Worm (Caenorhabditis elegans): ENCODE data around the gene Y43F8B.24.

Y43F8B.24 gene

DNA sequence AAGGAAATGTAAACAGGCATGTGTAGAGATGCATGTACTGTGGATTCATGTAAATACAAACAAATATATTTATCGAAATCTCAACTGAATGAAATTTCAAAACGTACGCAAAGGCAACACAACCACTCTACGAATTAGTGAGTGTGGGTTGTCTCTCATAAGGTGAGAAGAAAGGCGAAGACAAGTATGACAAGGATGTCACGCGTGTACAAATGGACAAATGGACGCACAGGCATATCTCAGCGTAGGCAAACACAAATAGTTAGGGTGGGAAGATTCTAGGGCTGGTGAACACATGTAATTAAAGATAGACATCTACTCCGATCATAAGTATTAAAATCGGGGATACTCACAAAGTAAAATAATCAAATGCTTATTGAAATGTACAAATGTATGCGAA, 29.1 kb upstream of the Y43F8B.24 start:
- TF ChIP-seq C38D4.7 (GFP tag; optimal IDR thresholded peaks at IDR 0.05) (no peak), ceh-45 (GFP tag; IDR thresholded peaks at IDR 0.05) (no peak), syd-9 (tag; optimal IDR thresholded peaks at IDR 0.05) (no peak), ztf-16 (tag; optimal IDR thresholded peaks at IDR 0.05) (no peak)

DNA sequence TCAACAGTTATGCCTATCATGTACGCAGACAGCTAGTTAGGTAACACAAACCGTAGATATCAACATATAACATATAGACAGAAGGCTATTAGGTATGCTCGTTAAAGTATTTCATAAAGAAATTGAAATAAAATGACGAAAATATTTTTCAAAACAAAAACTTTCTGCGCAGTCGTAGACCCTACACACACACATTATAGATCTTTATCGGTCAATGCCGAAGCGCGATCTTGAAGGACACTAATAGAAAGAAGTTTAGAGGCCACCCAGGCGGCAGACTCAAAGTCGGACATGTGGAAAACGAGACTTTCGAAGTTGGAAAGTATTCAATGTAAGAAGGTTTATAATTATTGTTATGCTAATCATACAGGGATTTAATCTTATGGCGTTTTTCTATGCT, 28.3 kb upstream of the Y43F8B.24 start:
- TF ChIP-seq pros-1 (tag; optimal IDR thresholded peaks at IDR 0.05) (no peak), ceh-45 (GFP tag; IDR thresholded peaks at IDR 0.05) (no peak), ceh-48 (tag; optimal IDR thresholded peaks at IDR 0.05) (no peak), fkh-6 (tag; optimal IDR thresholded peaks at IDR 0.05) (no peak), tbx-7 (tag; optimal IDR thresholded peaks at IDR 0.05) (no peak), unc-86 (tag; optimal IDR thresholded peaks at IDR 0.05) (no peak), Y22D7AL.16 (tag; optimal IDR thresholded peaks at IDR 0.05) (no peak), dve-1 (tag; optimal IDR thresholded peaks at IDR 0.05) (no peak), sdc-2 (tag; optimal IDR thresholded peaks at IDR 0.05) (no peak), ceh-31 (tag; optimal IDR thresholded peaks at IDR 0.05) (no peak), che-1 (tag; optimal IDR thresholded peaks at IDR 0.05) (no peak), sox-4 (tag; optimal IDR thresholded peaks at IDR 0.05) (no peak), unc-42 (tag; optimal IDR thresholded peaks at IDR 0.05) (no peak), eyg-1 (tag; optimal IDR thresholded peaks at IDR 0.05) (no peak), pag-3 (tag; optimal IDR thresholded peaks at IDR 0.05; ENCODE audit: borderline replicate concordance) (no peak), hlh-15 (tag; optimal IDR thresholded peaks at IDR 0.05) (no peak)

DNA sequence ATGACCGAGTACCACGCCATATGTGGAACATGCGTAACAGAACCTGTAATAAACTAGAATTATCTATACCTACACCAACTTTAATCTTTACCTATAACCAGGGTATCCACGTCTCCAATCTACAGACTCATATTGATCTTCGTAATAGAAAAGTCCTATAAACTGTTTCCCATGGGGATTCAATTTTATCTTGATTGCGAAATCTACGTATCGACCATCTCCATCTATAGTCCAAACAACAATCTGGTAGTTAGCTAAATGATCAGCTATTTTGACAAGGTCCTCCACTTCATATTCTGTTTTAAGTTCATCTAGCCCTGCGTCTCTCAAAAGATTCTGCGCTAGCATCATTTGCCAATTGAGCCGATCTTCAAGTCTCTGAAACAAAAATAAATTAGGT, 27.6 kb upstream of the Y43F8B.24 start:
- TF ChIP-seq ama-1 (optimal IDR thresholded peaks at IDR 0.05) (no peak), rnt-1 (tag; optimal IDR thresholded peaks at IDR 0.05) (peak; percentile 80)

DNA sequence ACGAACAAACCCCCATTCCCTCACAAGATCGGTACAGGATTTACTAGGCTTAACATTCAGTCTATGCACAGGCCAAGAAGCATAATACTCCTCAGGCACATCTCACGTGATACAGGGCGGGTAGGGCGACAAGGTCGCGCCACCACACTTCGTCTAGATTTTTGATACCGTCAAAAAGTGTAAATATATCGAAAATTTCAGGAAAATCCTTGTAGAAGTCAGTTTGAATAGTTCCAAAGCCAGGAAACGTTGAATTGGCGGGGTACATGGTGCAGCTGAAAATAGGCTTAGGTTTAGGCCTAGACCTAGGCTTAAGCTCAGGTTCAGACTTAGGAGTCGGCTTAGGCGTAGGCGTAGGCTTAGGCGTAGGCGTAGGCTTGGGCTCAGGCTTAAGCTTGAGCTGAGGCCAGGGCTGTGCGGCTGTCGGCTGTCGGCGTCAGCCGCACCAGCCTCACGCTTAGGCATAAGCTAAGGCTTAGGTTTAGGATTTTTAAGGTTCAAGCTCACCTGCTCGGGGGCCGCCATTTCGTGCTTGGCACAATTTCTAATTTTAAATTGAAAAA, 26.8 kb upstream of the Y43F8B.24 start:
- TF ChIP-seq pha-4 (tag; optimal IDR thresholded peaks at IDR 0.05) (no peak), gmeb-2 (tag; optimal IDR thresholded peaks at IDR 0.05) (peak; percentile 23), sox-2 (GFP tag; IDR thresholded peaks at IDR 0.05) (no peak), pha-2 (tag; optimal IDR thresholded peaks at IDR 0.05) (no peak), C08G9.2 (tag; optimal IDR thresholded peaks at IDR 0.05) (peak; percentile 21), hlh-30 (tag; optimal IDR thresholded peaks at IDR 0.05; ENCODE audit: insufficient read depth) (peak; percentile 7), C38D4.7 (GFP tag; optimal IDR thresholded peaks at IDR 0.05) (peak; percentile 45)

DNA sequence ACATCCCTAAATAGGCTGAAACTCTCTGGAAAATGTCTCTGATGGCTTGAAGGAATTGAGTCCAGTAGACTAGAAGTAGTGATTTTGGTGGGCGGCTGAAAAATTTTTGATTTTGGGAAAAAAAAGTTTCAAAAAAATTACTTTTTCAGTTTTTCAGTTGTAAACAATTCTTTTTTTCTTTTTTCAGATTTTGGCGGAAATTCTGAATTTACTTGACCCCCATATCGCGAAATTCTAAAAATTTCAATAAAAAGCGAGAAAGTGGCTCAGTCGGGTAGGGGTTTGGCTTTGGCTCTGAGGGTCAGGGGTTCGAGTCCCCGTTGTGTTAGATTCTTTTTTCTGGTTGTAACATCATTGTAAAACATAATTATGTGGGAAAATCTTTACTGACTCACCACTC, 26.2 kb upstream of the Y43F8B.24 start, which contains the start of gene srw-85:
TSS of gene srw-85 (minus strand) at position 101 of the 400 bp plus-strand sequence.
- TF ChIP-seq pat-9 (tag; optimal IDR thresholded peaks at IDR 0.05) (no peak), fkh-10 (GFP tag; optimal IDR thresholded peaks at IDR 0.05) (no peak), C08G9.2 (tag; optimal IDR thresholded peaks at IDR 0.05) (no peak), ceh-6 (GFP tag; optimal IDR thresholded peaks at IDR 0.05) (no peak)

DNA sequence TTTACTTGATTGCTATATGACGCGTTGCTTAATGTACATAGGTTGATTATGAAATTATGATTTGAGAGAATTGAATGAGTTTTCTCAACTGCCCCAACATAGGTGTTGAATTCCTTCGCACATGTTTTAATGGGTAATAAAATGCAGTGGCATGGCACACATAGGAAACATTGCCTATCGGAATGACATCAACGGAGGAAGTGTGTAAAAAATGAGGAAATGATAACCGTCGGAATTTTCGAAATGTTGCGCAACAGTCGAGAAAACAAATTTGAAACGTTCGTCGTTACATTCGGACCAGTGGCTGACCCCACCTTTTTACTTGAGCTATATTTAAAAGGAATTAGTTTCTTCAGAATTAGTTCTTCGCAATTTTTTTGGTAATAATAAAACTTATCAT, 25.2 kb upstream of the Y43F8B.24 start:
- TF ChIP-seq elt-2 (tag; optimal IDR thresholded peaks at IDR 0.05): no peak
- no peak for TF ChIP-seq ahr-1 (tag; optimal IDR thresholded peaks at IDR 0.05)
- no peak for TF ChIP-seq tbx-2 (tag; optimal IDR thresholded peaks at IDR 0.05)
- no peak for TF ChIP-seq nfya-1 (tag; optimal IDR thresholded peaks at IDR 0.05)
- no peak for TF ChIP-seq ceh-19 (GFP tag; optimal IDR thresholded peaks at IDR 0.05)
- no peak for TF ChIP-seq ets-4 (tag; optimal IDR thresholded peaks at IDR 0.05)
- no peak for TF ChIP-seq sox-2 (GFP tag; IDR thresholded peaks at IDR 0.05)
- no peak for TF ChIP-seq hlh-8 (tag; optimal IDR thresholded peaks at IDR 0.05)
- no peak for TF ChIP-seq madf-2 (tag; optimal IDR thresholded peaks at IDR 0.05)
- no peak for TF ChIP-seq pag-3 (tag; optimal IDR thresholded peaks at IDR 0.05; ENCODE audit: borderline replicate concordance)

Data from whole organism, late embryonic.